Worm (Caenorhabditis elegans): ENCODE measurements around the gene srh-48.
A peak's percentile ranks its signal among the peaks of the same experiment; 100 is the strongest.

Gene srh-48

ce11 chrII:9379796-9380195, at the start of gene srh-48:
TSS of gene srh-48 (plus strand) at chrII:9380096.
- TF ChIP-seq mdl-1 (tag; optimal IDR thresholded peaks at IDR 0.05) (no peak), alr-1 (tag; optimal IDR thresholded peaks at IDR 0.05) (no peak), sma-9 (GFP tag; optimal IDR thresholded peaks at IDR 0.05) (no peak), sma-9 (tag; optimal IDR thresholded peaks at IDR 0.05) (no peak), unc-62 (GFP tag; optimal IDR thresholded peaks at IDR 0.05) (no peak), mab-5 (tag; optimal IDR thresholded peaks at IDR 0.05) (no peak), gmeb-1 (tag; optimal IDR thresholded peaks at IDR 0.05) (no peak), zag-1 (tag; optimal IDR thresholded peaks at IDR 0.05) (no peak), ceh-16 (tag; optimal IDR thresholded peaks at IDR 0.05) (no peak), skn-1 (tag; optimal IDR thresholded peaks at IDR 0.05) (no peak), snpc-4 (tag; optimal IDR thresholded peaks at IDR 0.05) (no peak), Y55F3AM.14 (GFP tag; optimal IDR thresholded peaks at IDR 0.05) (no peak), lin-11 (tag; optimal IDR thresholded peaks at IDR 0.05) (no peak), lsy-2 (tag; optimal IDR thresholded peaks at IDR 0.05) (no peak), nhr-237 (tag; optimal IDR thresholded peaks at IDR 0.05) (no peak), nhr-6 (tag; optimal IDR thresholded peaks at IDR 0.05) (no peak), elt-3 (tag; optimal IDR thresholded peaks at IDR 0.05) (no peak), ztf-11 (tag; optimal IDR thresholded peaks at IDR 0.05) (no peak), dmd-4 (tag; optimal IDR thresholded peaks at IDR 0.05) (no peak)

ce11 chrII:9331343-9331742, 48.6 kb upstream of the srh-48 start, which contains the start of gene eif-3.F:
TSS of gene eif-3.F (plus strand) at chrII:9331643.
- TF ChIP-seq egl-27 (tag; optimal IDR thresholded peaks at IDR 0.05) (no peak), nhr-23 (tag; optimal IDR thresholded peaks at IDR 0.05) (no peak), fos-1 (tag; optimal IDR thresholded peaks at IDR 0.05) (no peak)

- TF ChIP-seq nhr-129 (tag; optimal IDR thresholded peaks at IDR 0.05), result no peak
- no peak for TF ChIP-seq unc-39 (tag; optimal IDR thresholded peaks at IDR 0.05)
- no peak for TF ChIP-seq ZK546.5 (tag; optimal IDR thresholded peaks at IDR 0.05)
- no peak for TF ChIP-seq nhr-237 (tag; optimal IDR thresholded peaks at IDR 0.05)
- no peak for TF ChIP-seq fos-1 (tag; optimal IDR thresholded peaks at IDR 0.05)
- no peak for TF ChIP-seq ceh-16 (tag; optimal IDR thresholded peaks at IDR 0.05)
- no peak for TF ChIP-seq ceh-82 (tag; optimal IDR thresholded peaks at IDR 0.05)
- no peak for TF ChIP-seq unc-62 (GFP tag; optimal IDR thresholded peaks at IDR 0.05)
Observed at ce11 chrII:9333034-9333433, 46.9 kb upstream of the srh-48 start.

- no peak for TF ChIP-seq nhr-77 (tag; optimal IDR thresholded peaks at IDR 0.05)
- TF ChIP-seq sma-9 (GFP tag; optimal IDR thresholded peaks at IDR 0.05), result no peak
- no peak for TF ChIP-seq sma-9 (tag; optimal IDR thresholded peaks at IDR 0.05)
- TF ChIP-seq ztf-4 (tag; optimal IDR thresholded peaks at IDR 0.05), result no peak
- TF ChIP-seq nhr-12 (tag; optimal IDR thresholded peaks at IDR 0.05), result no peak
- TF ChIP-seq mab-5 (tag; optimal IDR thresholded peaks at IDR 0.05), result no peak
Observed at ce11 chrII:9333714-9334113, 46.2 kb upstream of the srh-48 start, which contains the start of gene scp-1. TSS of gene scp-1 (plus strand) at chrII:9334014.

ce11 chrII:9336651-9337050, 43.2 kb upstream of the srh-48 start:
- TF ChIP-seq ceh-16 (tag; optimal IDR thresholded peaks at IDR 0.05), result no peak
- TF ChIP-seq F13H6.1 (tag; optimal IDR thresholded peaks at IDR 0.05), result no peak
- TF ChIP-seq nhr-12 (tag; optimal IDR thresholded peaks at IDR 0.05), result no peak
- no peak for TF ChIP-seq aly-2 (tag; optimal IDR thresholded peaks at IDR 0.05)
- no peak for TF ChIP-seq lsy-2 (tag; optimal IDR thresholded peaks at IDR 0.05)
- TF ChIP-seq unc-55 (GFP tag; optimal IDR thresholded peaks at IDR 0.05), result peak; percentile 32
- no peak for TF ChIP-seq sem-4 (tag; optimal IDR thresholded peaks at IDR 0.05)
- no peak for TF ChIP-seq ztf-11 (tag; optimal IDR thresholded peaks at IDR 0.05)
- peak; percentile 81 for TF ChIP-seq ama-1 (optimal IDR thresholded peaks at IDR 0.05)
- no peak for TF ChIP-seq dmd-4 (tag; optimal IDR thresholded peaks at IDR 0.05)
- TF ChIP-seq C34F6.9 (tag; optimal IDR thresholded peaks at IDR 0.05), result peak; percentile 40
- no peak for TF ChIP-seq elt-3 (tag; optimal IDR thresholded peaks at IDR 0.05)
- no peak for TF ChIP-seq ztf-4 (tag; optimal IDR thresholded peaks at IDR 0.05)
- no peak for TF ChIP-seq lin-13 (GFP tag; optimal IDR thresholded peaks at IDR 0.05)
